Fruit fly (Drosophila melanogaster) Kc167 (cell line): ENCODE data around the gene S6KL.

Experiments
- Myc ChIP-seq: fragments of >200 bp; optimal IDR thresholded peaks from 2 replicates; lab custom pipeline; 2017; ENCODE audit warnings: missing external identifiers
- Sin3A ChIP-seq: fragments of >200 bp; optimal IDR thresholded peaks from 2 replicates; lab custom pipeline; 2018; ENCODE audit warnings: missing external identifiers
- h ChIP-seq: fragments of >200 bp; optimal IDR thresholded peaks from 3 replicates; lab custom pipeline; 2018; ENCODE audit warnings: missing external identifiers
- insv ChIP-seq: fragments of >200 bp; optimal IDR thresholded peaks from 3 replicates; lab custom pipeline; 2018; ENCODE audit warnings: missing external identifiers
- psq ChIP-seq: fragments of >200 bp; optimal IDR thresholded peaks from 2 replicates; lab custom pipeline; 2017; ENCODE audit warnings: missing external identifiers
- ttk ChIP-seq: sonication (Bioruptor generic); optimal IDR thresholded peaks from 2 replicates; lab custom pipeline; 2017; ENCODE audit warnings: missing external identifiers

Gene S6KL

dm6 chrX:18780260-18780659 lies 8.0 kb upstream of the S6KL start:
- TF ChIP-seq ttk (no peak), insv (lab: Kevin White, UChicago) (no peak), h (lab: Kevin White, UChicago) (no peak), psq (lab: Kevin White, UChicago) (no peak), Sin3A (lab: Kevin White, UChicago) (no peak), Myc (lab: Kevin White, UChicago) (no peak)

dm6 chrX:18783417-18784123 lies 4.7 kb upstream of the S6KL start, which contains the start of gene CG18259:
CG18259 (minus strand) TSS chrX:18783494.
- TF ChIP-seq Myc (lab: Kevin White, UChicago) (no peak), Sin3A (lab: Kevin White, UChicago) (peak; percentile 85)

- peak; percentile 63 for TF ChIP-seq h (lab: Kevin White, UChicago)
- TF ChIP-seq Myc (lab: Kevin White, UChicago), result no peak
These were observed 1.3 kb downstream of the S6KL start for dm6 chrX:18789353-18790210.

DNA sequence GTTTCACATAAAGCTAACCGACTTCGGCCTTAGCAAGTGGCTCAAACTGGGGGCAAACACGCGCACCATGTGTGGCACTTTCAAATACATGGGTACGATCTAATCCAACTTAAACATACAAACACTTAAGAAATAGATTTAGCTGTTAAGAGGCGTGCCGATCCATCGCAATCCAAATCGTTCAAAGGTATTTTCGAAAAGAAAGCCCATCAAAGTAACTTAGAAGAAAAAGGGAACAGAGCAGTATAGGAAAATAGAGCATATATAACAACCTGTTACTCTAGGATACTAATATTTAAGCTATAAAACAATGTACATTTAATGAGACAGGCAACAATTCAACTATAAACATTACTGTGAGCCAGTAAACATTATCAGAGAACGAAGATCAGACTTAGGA lies 3.1 kb downstream of the S6KL start, which contains the start of gene Atg101:
Atg101 (plus strand) TSS at position 301 of the 400 bp plus-strand sequence.
- TF ChIP-seq ttk, result no peak
- no peak for TF ChIP-seq Myc (lab: Kevin White, UChicago)
- no peak for TF ChIP-seq psq (lab: Kevin White, UChicago)

- no peak for TF ChIP-seq insv (lab: Kevin White, UChicago)
- no peak for TF ChIP-seq Myc (lab: Kevin White, UChicago)
These were observed 9.3 kb downstream of the S6KL start, which contains the start of gene bnb for dm6 chrX:18797567-18797966. bnb (minus strand) TSS chrX:18797687.

DNA sequence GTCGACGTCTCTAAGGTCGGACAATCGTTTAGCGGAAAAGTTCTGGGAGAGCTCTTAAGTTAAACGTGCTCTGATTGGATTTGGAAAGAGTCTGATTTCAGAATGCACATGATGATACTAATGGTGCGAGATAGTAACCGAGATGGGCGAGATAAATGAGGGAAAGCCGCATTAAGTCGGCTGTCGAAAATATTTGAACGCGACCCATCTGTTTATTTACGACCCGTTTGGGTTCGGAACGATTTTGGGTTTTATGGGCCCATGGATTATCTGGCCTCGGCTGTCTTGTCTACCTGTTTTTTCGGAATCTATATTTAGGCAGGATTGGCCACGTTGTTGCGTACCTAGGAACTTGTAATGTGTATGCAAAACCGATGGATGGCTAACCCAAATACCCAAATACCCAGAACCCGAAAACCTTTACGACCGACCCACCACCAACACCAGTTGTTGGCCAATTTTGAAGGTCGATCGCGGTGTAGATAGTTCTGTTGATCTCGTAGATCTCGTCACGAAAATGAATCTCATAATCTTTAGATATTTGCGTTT lies 11.1 kb downstream of the S6KL start:
- TF ChIP-seq h (lab: Kevin White, UChicago) (no peak), ttk (no peak)

DNA sequence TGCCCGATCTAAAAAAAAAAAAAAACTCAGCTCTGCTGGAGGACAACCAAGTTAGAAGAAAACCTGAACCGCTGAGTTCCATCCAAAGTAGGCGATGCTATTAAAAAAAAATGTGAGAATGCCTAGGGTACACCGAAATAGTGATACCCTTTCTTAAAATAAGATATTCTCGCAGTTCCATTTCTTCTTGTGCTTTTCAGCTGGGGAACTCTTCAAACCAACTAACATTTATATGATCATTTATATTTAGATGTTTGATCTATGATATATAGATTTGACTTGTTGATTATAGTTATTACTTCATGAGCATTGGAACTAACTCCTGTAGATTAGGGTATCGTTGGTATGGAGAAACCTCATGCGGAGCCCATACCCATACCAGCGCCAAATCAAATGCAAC lies 11.9 kb downstream of the S6KL start:
- TF ChIP-seq psq (lab: Kevin White, UChicago), result no peak
- no peak for TF ChIP-seq h (lab: Kevin White, UChicago)

- no peak for TF ChIP-seq psq (lab: Kevin White, UChicago)
- no peak for TF ChIP-seq insv (lab: Kevin White, UChicago)
- no peak for TF ChIP-seq h (lab: Kevin White, UChicago)
- no peak for TF ChIP-seq Sin3A (lab: Kevin White, UChicago)
- no peak for TF ChIP-seq Myc (lab: Kevin White, UChicago)
- no peak for TF ChIP-seq ttk
These were observed 13.0 kb downstream of the S6KL start for dm6 chrX:18801293-18801692.

dm6 chrX:18805036-18805435 lies 16.8 kb downstream of the S6KL start:
- no peak for TF ChIP-seq Myc (lab: Kevin White, UChicago)
- TF ChIP-seq Sin3A (lab: Kevin White, UChicago), result no peak
- TF ChIP-seq ttk, result no peak
- no peak for TF ChIP-seq insv (lab: Kevin White, UChicago)
- TF ChIP-seq h (lab: Kevin White, UChicago), result no peak
- TF ChIP-seq psq (lab: Kevin White, UChicago), result no peak

- TF ChIP-seq psq (lab: Kevin White, UChicago) (no peak), Sin3A (lab: Kevin White, UChicago) (no peak), h (lab: Kevin White, UChicago) (no peak), insv (lab: Kevin White, UChicago) (no peak), Myc (lab: Kevin White, UChicago) (no peak), ttk (no peak)
These were observed 18.1 kb downstream of the S6KL start, which contains the start of gene CG7058 for dm6 chrX:18806365-18806764. CG7058 (plus strand) TSS chrX:18806694.

DNA sequence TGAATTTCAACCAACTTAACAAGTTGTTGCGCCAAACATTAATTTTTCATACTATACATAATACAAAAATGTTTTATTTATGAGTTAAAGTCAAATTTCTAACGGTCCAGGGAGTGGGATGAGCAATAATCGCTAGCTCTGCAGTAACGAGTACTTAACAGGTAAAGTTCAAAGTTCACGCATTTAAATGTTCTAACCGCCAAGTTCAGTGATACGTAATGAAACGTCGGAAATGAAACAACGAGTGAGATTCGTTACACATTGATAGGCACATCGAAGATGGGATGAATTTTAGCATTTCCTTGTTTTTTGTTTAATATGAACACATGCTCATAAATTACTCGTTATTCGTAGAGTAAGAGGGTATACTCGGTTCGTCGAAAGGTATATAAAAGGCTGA lies 23.8 kb downstream of the S6KL start:
- no peak for TF ChIP-seq h (lab: Kevin White, UChicago)
- no peak for TF ChIP-seq insv (lab: Kevin White, UChicago)
- no peak for TF ChIP-seq ttk
- TF ChIP-seq Myc (lab: Kevin White, UChicago), result no peak
- no peak for TF ChIP-seq Sin3A (lab: Kevin White, UChicago)
- TF ChIP-seq psq (lab: Kevin White, UChicago), result no peak

dm6 chrX:18813049-18813448 lies 24.8 kb downstream of the S6KL start, which contains the start of gene CG42450:
CG42450 (plus strand) TSS chrX:18813297.
- TF ChIP-seq ttk (no peak), Myc (lab: Kevin White, UChicago) (no peak), Sin3A (lab: Kevin White, UChicago) (no peak), psq (lab: Kevin White, UChicago) (no peak), insv (lab: Kevin White, UChicago) (no peak), h (lab: Kevin White, UChicago) (no peak)
